Worm (Caenorhabditis elegans): ENCODE data around the gene aex-3.

aex-3 gene

DNA sequence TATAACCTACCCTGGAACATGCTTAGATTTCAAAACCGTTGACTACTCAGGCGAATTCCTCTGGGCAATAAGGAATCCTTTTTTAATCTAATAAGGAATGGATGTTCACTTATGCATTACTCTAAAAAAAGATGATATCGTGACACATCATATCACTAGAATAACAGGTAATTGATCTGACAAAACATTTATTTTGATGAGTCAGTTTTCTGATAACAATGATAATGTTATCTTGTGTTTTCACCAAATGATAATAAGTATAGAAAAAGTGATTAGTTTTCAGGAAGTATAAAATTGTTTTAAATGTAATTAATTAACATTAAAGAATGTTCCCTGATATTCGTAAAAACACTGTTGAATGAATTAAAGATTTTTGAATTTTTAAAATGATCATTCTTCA lies 30.5 kb downstream of the aex-3 start:
- no peak for TF ChIP-seq ceh-43 (GFP tag; optimal IDR thresholded peaks at IDR 0.05)
- TF ChIP-seq flh-1 (GFP tag; optimal IDR thresholded peaks at IDR 0.05): no peak
- no peak for TF ChIP-seq unc-62 (GFP tag; optimal IDR thresholded peaks at IDR 0.05)
- TF ChIP-seq sptf-1 (tag; optimal IDR thresholded peaks at IDR 0.05): no peak
- TF ChIP-seq M03D4.4 (tag; optimal IDR thresholded peaks at IDR 0.05): no peak
- TF ChIP-seq nhr-2 (tag; optimal IDR thresholded peaks at IDR 0.05): no peak
- TF ChIP-seq elt-3 (tag; optimal IDR thresholded peaks at IDR 0.05): no peak
- TF ChIP-seq lin-13 (tag; optimal IDR thresholded peaks at IDR 0.05): no peak
- no peak for TF ChIP-seq mls-2 (tag; optimal IDR thresholded peaks at IDR 0.05)
- no peak for TF ChIP-seq mep-1 (tag; optimal IDR thresholded peaks at IDR 0.05)
- no peak for TF ChIP-seq sem-2 (GFP tag; optimal IDR thresholded peaks at IDR 0.05)

DNA sequence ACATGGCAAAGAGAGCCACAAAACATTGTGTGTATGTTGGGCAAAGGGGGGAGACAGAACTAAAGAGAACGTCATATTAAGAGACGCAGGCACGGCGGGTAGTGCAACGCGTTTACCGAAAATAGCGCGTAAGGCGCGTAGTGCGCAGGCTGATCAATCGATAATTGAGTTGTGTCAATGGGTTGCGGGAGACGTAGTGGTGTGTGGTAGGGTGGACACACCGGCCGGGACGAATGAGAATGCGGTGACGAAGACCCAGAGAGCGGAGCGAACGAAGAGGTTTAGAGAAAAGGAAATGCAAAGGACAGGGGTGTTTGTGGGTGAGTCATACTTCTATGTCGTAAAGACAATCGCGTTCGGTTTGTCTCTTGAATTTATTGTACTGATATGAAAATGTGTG lies 31.8 kb downstream of the aex-3 start:
- TF ChIP-seq ham-2 (GFP tag; optimal IDR thresholded peaks at IDR 0.05) (no peak), M03D4.4 (tag; optimal IDR thresholded peaks at IDR 0.05) (no peak), pha-4 (tag; optimal IDR thresholded peaks at IDR 0.05) (peak; percentile 91), bed-3 (GFP tag; optimal IDR thresholded peaks at IDR 0.05) (no peak), ceh-83 (GFP tag; optimal IDR thresholded peaks at IDR 0.05) (peak; percentile 9), nhr-28 (tag; optimal IDR thresholded peaks at IDR 0.05) (no peak), sem-2 (GFP tag; optimal IDR thresholded peaks at IDR 0.05) (no peak), flh-1 (GFP tag; optimal IDR thresholded peaks at IDR 0.05) (no peak), tbx-8 (GFP tag; optimal IDR thresholded peaks at IDR 0.05) (no peak), lsy-2 (tag; optimal IDR thresholded peaks at IDR 0.05) (peak; percentile 56), unc-39 (tag; optimal IDR thresholded peaks at IDR 0.05) (no peak), zip-8 (tag; optimal IDR thresholded peaks at IDR 0.05) (no peak), blmp-1 (tag; optimal IDR thresholded peaks at IDR 0.05) (no peak), mls-2 (tag; optimal IDR thresholded peaks at IDR 0.05) (peak; percentile 49), elt-1 (tag; optimal IDR thresholded peaks at IDR 0.05; ENCODE audit: borderline replicate concordance, insufficient read depth) (no peak), nhr-2 (tag; optimal IDR thresholded peaks at IDR 0.05) (peak; percentile 53), cnd-1 (tag; optimal IDR thresholded peaks at IDR 0.05) (peak; percentile 47), drap-1 (GFP tag; optimal IDR thresholded peaks at IDR 0.05) (peak; percentile 62), sptf-1 (tag; optimal IDR thresholded peaks at IDR 0.05) (peak; percentile 57), ceh-39 (tag; optimal IDR thresholded peaks at IDR 0.05) (peak; percentile 89), nhr-12 (tag; optimal IDR thresholded peaks at IDR 0.05) (no peak), ceh-43 (GFP tag; optimal IDR thresholded peaks at IDR 0.05) (no peak), snpc-4 (tag; optimal IDR thresholded peaks at IDR 0.05) (no peak), elt-3 (tag; optimal IDR thresholded peaks at IDR 0.05) (no peak), nhr-76 (tag; optimal IDR thresholded peaks at IDR 0.05) (no peak), ces-1 (GFP tag; optimal IDR thresholded peaks at IDR 0.05) (peak; percentile 99), mep-1 (tag; optimal IDR thresholded peaks at IDR 0.05) (peak; percentile 60), nhr-237 (tag; optimal IDR thresholded peaks at IDR 0.05) (no peak), lin-32 (GFP tag; optimal IDR thresholded peaks at IDR 0.05) (no peak), ztf-11 (tag; optimal IDR thresholded peaks at IDR 0.05) (no peak), lin-13 (tag; optimal IDR thresholded peaks at IDR 0.05) (peak; percentile 75), unc-62 (GFP tag; optimal IDR thresholded peaks at IDR 0.05) (peak; percentile 77), hlh-1 (tag; optimal IDR thresholded peaks at IDR 0.05) (peak; percentile 7), unc-120 (tag; optimal IDR thresholded peaks at IDR 0.05; ENCODE audit: poor library complexity, severe bottlenecking) (peak; percentile 99), mab-5 (tag; optimal IDR thresholded peaks at IDR 0.05) (peak; percentile 21)

ce11 chrX:726295-726694 lies 33.2 kb downstream of the aex-3 start:
- no peak for TF ChIP-seq tbx-8 (GFP tag; optimal IDR thresholded peaks at IDR 0.05)

DNA sequence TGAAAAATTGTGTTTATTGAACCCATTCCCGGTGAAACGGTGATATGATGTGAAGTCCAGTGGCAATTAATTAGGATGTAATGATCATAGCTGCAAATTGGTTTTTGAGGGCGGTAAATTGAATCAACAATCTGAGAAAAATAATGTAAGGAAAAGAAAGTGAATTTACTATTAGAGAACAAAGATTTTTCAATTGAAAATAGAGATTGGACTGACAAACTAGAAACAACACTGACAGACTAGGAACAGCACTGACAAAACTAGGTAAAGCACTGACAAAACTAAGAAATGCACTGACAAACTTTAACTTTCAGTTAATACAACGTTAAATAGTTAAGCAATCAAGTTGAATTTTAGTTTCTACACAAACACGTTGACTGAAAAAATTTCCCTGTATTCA lies 33.7 kb downstream of the aex-3 start, which contains the start of gene sli-1:
Gene sli-1, minus strand, starts transcription at position 101 of the 400 bp plus-strand sequence.
- TF ChIP-seq elt-1 (tag; optimal IDR thresholded peaks at IDR 0.05; ENCODE audit: borderline replicate concordance, insufficient read depth): no peak
- no peak for TF ChIP-seq nhr-12 (tag; optimal IDR thresholded peaks at IDR 0.05)
- no peak for TF ChIP-seq cnd-1 (tag; optimal IDR thresholded peaks at IDR 0.05)
- no peak for TF ChIP-seq unc-120 (tag; optimal IDR thresholded peaks at IDR 0.05; ENCODE audit: poor library complexity, severe bottlenecking)
- TF ChIP-seq sptf-1 (tag; optimal IDR thresholded peaks at IDR 0.05): no peak
- no peak for TF ChIP-seq flh-1 (GFP tag; optimal IDR thresholded peaks at IDR 0.05)
- no peak for TF ChIP-seq ceh-83 (GFP tag; optimal IDR thresholded peaks at IDR 0.05)
- no peak for TF ChIP-seq lin-13 (tag; optimal IDR thresholded peaks at IDR 0.05)
- no peak for TF ChIP-seq ceh-39 (tag; optimal IDR thresholded peaks at IDR 0.05)
- TF ChIP-seq unc-62 (GFP tag; optimal IDR thresholded peaks at IDR 0.05): no peak
- TF ChIP-seq ztf-11 (tag; optimal IDR thresholded peaks at IDR 0.05): no peak
- no peak for TF ChIP-seq blmp-1 (tag; optimal IDR thresholded peaks at IDR 0.05)
- TF ChIP-seq drap-1 (GFP tag; optimal IDR thresholded peaks at IDR 0.05): no peak
- TF ChIP-seq snpc-4 (tag; optimal IDR thresholded peaks at IDR 0.05): no peak
- no peak for TF ChIP-seq M03D4.4 (tag; optimal IDR thresholded peaks at IDR 0.05)
